Fruit fly (Drosophila melanogaster) whole organism, prepupa: ENCODE measurements around the gene rdgA.

Source experiments
- CG32006 ChIP-seq: fragments of 200-800 bp; sonication (Bioruptor generic); optimal IDR thresholded peaks from 3 replicates; lab custom pipeline; 2017; ENCODE audit warnings: missing biosample characterization, mild to moderate bottlenecking, missing genetic modification characterization
- CG6276 ChIP-seq: fragments of 200-800 bp; sonication (Bioruptor generic); optimal IDR thresholded peaks from 2 replicates; lab custom pipeline; 2017; ENCODE audit warnings: missing biosample characterization, mild to moderate bottlenecking, missing genetic modification characterization
- CG8632 ChIP-seq: fragments of 200-800 bp; sonication (Bioruptor generic); optimal IDR thresholded peaks from 3 replicates; lab custom pipeline; 2016; ENCODE audit warnings: missing biosample characterization, missing genetic modification characterization
- OdsH ChIP-seq: fragments of 200-800 bp; sonication (Bioruptor generic); optimal IDR thresholded peaks from 3 replicates; lab custom pipeline; 2016; ENCODE audit warnings: missing biosample characterization, missing genetic modification characterization
- acj6 ChIP-seq: fragments of 200-800 bp; sonication (Bioruptor generic); optimal IDR thresholded peaks from 3 replicates; lab custom pipeline; 2016; ENCODE audit warnings: missing biosample characterization, missing genetic modification characterization
- net ChIP-seq: fragments of 200-800 bp; sonication (Bioruptor generic); optimal IDR thresholded peaks from 3 replicates; lab custom pipeline; 2016; ENCODE audit warnings: missing biosample characterization, missing genetic modification characterization
- pdm3 ChIP-seq: fragments of 200-800 bp; sonication (Bioruptor generic); optimal IDR thresholded peaks from 3 replicates; lab custom pipeline; 2016; ENCODE audit warnings: missing biosample characterization, missing genetic modification characterization
- salr ChIP-seq, 2 experiments: fragments of 200-800 bp; sonication (Bioruptor generic); optimal IDR thresholded peaks; 3 replicates each; lab custom pipeline; 2016 to 2018; ENCODE audit warnings: missing biosample characterization in 2 of 2, missing genetic modification characterization in 2 of 2, mild to moderate bottlenecking in 1 of 2
- ss ChIP-seq, 2 experiments: fragments of 200-800 bp; sonication (Bioruptor generic); optimal IDR thresholded peaks; 2 replicates in 1 of 2; 3 replicates in 1 of 2; lab custom pipeline; 2017 to 2018; ENCODE audit warnings: mild to moderate bottlenecking in 2 of 2, missing biosample characterization in 2 of 2, missing genetic modification characterization in 2 of 2, moderate library complexity in 1 of 2

dm6 chrX:8908137-8908536 is 1.3 kb downstream of the rdgA start:
- TF ChIP-seq OdsH (GFP tag; lab: Kevin White, UChicago) (no peak), net (GFP tag; lab: Kevin White, UChicago) (no peak), salr (GFP tag; optimal IDR thresholded peaks at IDR 0.05; lab: Kevin White, UChicago) (no peak), CG8632 (no peak), pdm3 (no peak), CG6276 (GFP tag; lab: Kevin White, UChicago) (no peak), ss (GFP tag; optimal IDR thresholded peaks at IDR 0.05; lab: Kevin White, UChicago) (no peak), acj6 (no peak), CG32006 (GFP tag; lab: Kevin White, UChicago) (no peak)
